Worm (Caenorhabditis elegans): ENCODE data around the gene T08B6.9.

ce11 chrIV:4877102-4877501, 13.5 kb upstream of the T08B6.9 start, which contains the start of gene str-170:
- TF ChIP-seq flt-1 (GFP tag; IDR thresholded peaks at IDR 0.05) (no peak), ama-1 (optimal IDR thresholded peaks at IDR 0.05) (no peak), ceh-36 (tag; optimal IDR thresholded peaks at IDR 0.05) (no peak), scrt-1 (GFP tag; IDR thresholded peaks at IDR 0.05) (no peak)
